Fruit fly (Drosophila melanogaster) whole organism, embryonic: ENCODE data around the gene CG9114.

Experiments
- Antp ChIP-seq: fragments of 200-800 bp; sonication (Bioruptor generic); optimal IDR thresholded peaks from 3 replicates; lab custom pipeline; 2016; ENCODE audit warnings: missing biosample characterization, missing genetic modification characterization
- CG1233 ChIP-seq: fragments of 200-800 bp; sonication (Bioruptor generic); optimal IDR thresholded peaks from 4 replicates; lab custom pipeline; 2018; ENCODE audit warnings: missing biosample characterization, mild to moderate bottlenecking, missing genetic modification characterization
- CG12659 ChIP-seq: fragments of 200-800 bp; sonication (Bioruptor generic); optimal IDR thresholded peaks from 3 replicates; lab custom pipeline; 2017; ENCODE audit warnings: mild to moderate bottlenecking, missing biosample characterization, missing genetic modification reagents, missing genetic modification characterization
- CG15696 ChIP-seq: fragments of 200-800 bp; sonication (Bioruptor generic); optimal IDR thresholded peaks from 2 replicates; lab custom pipeline; 2019; ENCODE audit warnings: missing biosample characterization, mild to moderate bottlenecking, missing genetic modification characterization, moderate library complexity
- CG17359 ChIP-seq: fragments of 200-800 bp; sonication (Bioruptor generic); optimal IDR thresholded peaks from 3 replicates; lab custom pipeline; 2018; ENCODE audit warnings: missing biosample characterization, mild to moderate bottlenecking, missing genetic modification characterization, moderate library complexity
- CG17912 ChIP-seq: fragments of 200-800 bp; sonication (Bioruptor generic); optimal IDR thresholded peaks from 2 replicates; lab custom pipeline; 2018; ENCODE audit warnings: missing biosample characterization, mild to moderate bottlenecking, missing genetic modification characterization
- CG18262 ChIP-seq: fragments of 200-800 bp; optimal IDR thresholded peaks from 3 replicates; lab custom pipeline; 2019; ENCODE audit warnings: missing biosample characterization, mild to moderate bottlenecking, missing genetic modification characterization, moderate library complexity
- CG2120 ChIP-seq: fragments of 200-800 bp; sonication (Bioruptor generic); optimal IDR thresholded peaks from 3 replicates; lab custom pipeline; 2016; ENCODE audit warnings: missing biosample characterization, missing genetic modification characterization
- CG30403 ChIP-seq: fragments of 200-800 bp; sonication (Bioruptor generic); optimal IDR thresholded peaks from 3 replicates; lab custom pipeline; 2016; ENCODE audit warnings: missing biosample characterization, missing genetic modification characterization
- CG31365 ChIP-seq: fragments of 200-800 bp; sonication (Bioruptor generic); optimal IDR thresholded peaks from 2 replicates; lab custom pipeline; 2018; ENCODE audit warnings: missing biosample characterization, mild to moderate bottlenecking, missing genetic modification characterization
- CG31441 ChIP-seq: fragments of 200-800 bp; sonication (Bioruptor generic); IDR thresholded peaks from 2 replicates; pipeline ENCODE4 v1.3.6; 2022; ENCODE audit warnings: missing biosample characterization, missing genetic modification characterization
- CG5953 ChIP-seq: fragments of 200-800 bp; sonication (Bioruptor generic); IDR thresholded peaks from 2 replicates; pipeline ENCODE4 v1.3.6; 2022; ENCODE audit warnings: missing biosample characterization, missing genetic modification characterization
- CG6272 ChIP-seq: fragments of 200-800 bp; sonication (Bioruptor generic); IDR thresholded peaks from 2 replicates; pipeline ENCODE4 v1.3.6; 2022; ENCODE audit warnings: missing biosample characterization, missing genetic modification characterization
- CG7987 ChIP-seq: fragments of 200-800 bp; sonication (Bioruptor generic); optimal IDR thresholded peaks from 2 replicates; lab custom pipeline; 2018; ENCODE audit warnings: missing biosample characterization, mild to moderate bottlenecking, missing genetic modification characterization, moderate library complexity
- CG8089 ChIP-seq: fragments of 200-800 bp; sonication (Bioruptor generic); optimal IDR thresholded peaks from 3 replicates; lab custom pipeline; 2016; ENCODE audit warnings: missing biosample characterization, missing genetic modification characterization
- Camta ChIP-seq: fragments of 200-800 bp; sonication (Bioruptor generic); optimal IDR thresholded peaks from 2 replicates; lab custom pipeline; 2016; ENCODE audit warnings: missing biosample characterization, missing genetic modification characterization
- D19A ChIP-seq: fragments of 200-800 bp; optimal IDR thresholded peaks from 3 replicates; lab custom pipeline; 2019; ENCODE audit warnings: missing biosample characterization, mild to moderate bottlenecking, missing genetic modification characterization, moderate library complexity
- Dll ChIP-seq: fragments of 200-800 bp; sonication (Bioruptor generic); IDR thresholded peaks from 4 replicates; pipeline ENCODE4 v1.3.6; 2022; ENCODE audit warnings: missing biosample characterization, missing genetic modification characterization; ENCODE audit not compliant: partially characterized antibody
- Doc2 ChIP-seq: fragments of 200-800 bp; sonication (Bioruptor generic); IDR thresholded peaks from 2 replicates; pipeline ENCODE4 v1.3.6; 2022; ENCODE audit warnings: missing biosample characterization, missing genetic modification characterization
- Fer3 ChIP-seq: fragments of 200-800 bp; sonication (Bioruptor generic); optimal IDR thresholded peaks from 2 replicates; lab custom pipeline; 2018; ENCODE audit warnings: missing biosample characterization, mild to moderate bottlenecking, missing genetic modification characterization, moderate library complexity
- MESR4 ChIP-seq: fragments of 200-800 bp; sonication (Bioruptor generic); optimal IDR thresholded peaks from 2 replicates; lab custom pipeline; 2018; ENCODE audit warnings: missing biosample characterization, mild to moderate bottlenecking, missing genetic modification characterization, moderate library complexity
- NFAT ChIP-seq: fragments of 200-800 bp; sonication (Bioruptor generic); IDR thresholded peaks from 2 replicates; pipeline ENCODE4 v1.3.6; 2022; ENCODE audit warnings: missing biosample characterization, missing genetic modification characterization
- Nf-YA ChIP-seq: fragments of 200-800 bp; sonication (Bioruptor generic); IDR thresholded peaks from 2 replicates; pipeline ENCODE4 v1.3.6; 2022; ENCODE audit warnings: missing biosample characterization, missing genetic modification characterization
- Pdp1 ChIP-seq, 2 experiments: fragments of 200-800 bp; sonication (Bioruptor generic); optimal IDR thresholded peaks; 3 replicates each; lab custom pipeline; 2016; ENCODE audit warnings: missing biosample characterization in 2 of 2, missing genetic modification characterization in 2 of 2, mild to moderate bottlenecking in 1 of 2, moderate library complexity in 1 of 2
- Sox100B ChIP-seq: fragments of 200-800 bp; sonication (Bioruptor generic); optimal IDR thresholded peaks from 3 replicates; lab custom pipeline; 2018; ENCODE audit warnings: missing biosample characterization, mild to moderate bottlenecking, missing genetic modification characterization
- Sox102F ChIP-seq: fragments of 200-800 bp; sonication (Bioruptor generic); optimal IDR thresholded peaks from 2 replicates; lab custom pipeline; 2018; ENCODE audit warnings: missing biosample characterization, mild to moderate bottlenecking, missing genetic modification characterization, moderate library complexity
- Taf1 ChIP-seq: fragments of 200-800 bp; sonication (Bioruptor generic); IDR thresholded peaks from 2 replicates; pipeline ENCODE4 v1.3.6; 2022; ENCODE audit warnings: missing biosample characterization, missing genetic modification characterization
- cato ChIP-seq: fragments of 200-800 bp; sonication (Bioruptor generic); optimal IDR thresholded peaks from 2 replicates; lab custom pipeline; 2016; ENCODE audit warnings: missing biosample characterization, missing genetic modification characterization, borderline replicate concordance
- chn ChIP-seq: fragments of 200-800 bp; sonication (Bioruptor generic); optimal IDR thresholded peaks from 2 replicates; lab custom pipeline; 2016; ENCODE audit warnings: missing biosample characterization, missing genetic modification characterization
- dmrt99B ChIP-seq: fragments of 200-800 bp; sonication (Bioruptor generic); optimal IDR thresholded peaks from 2 replicates; lab custom pipeline; 2018; ENCODE audit warnings: missing biosample characterization, mild to moderate bottlenecking, missing genetic modification characterization, moderate library complexity
- exex ChIP-seq: fragments of 200-800 bp; sonication (Bioruptor generic); optimal IDR thresholded peaks from 4 replicates; lab custom pipeline; 2018; ENCODE audit warnings: missing biosample characterization, mild to moderate bottlenecking, missing genetic modification characterization, moderate library complexity
- ham ChIP-seq: fragments of 200-800 bp; sonication (Bioruptor generic); IDR thresholded peaks from 2 replicates; pipeline ENCODE4 v1.3.6; 2022; ENCODE audit warnings: missing biosample characterization, missing genetic modification characterization
- hkb ChIP-seq, 2 experiments: fragments of 200-800 bp in 1 of 2; fragments of >200 bp in 1 of 2; sonication (Bioruptor generic) in 1 of 2; IDR thresholded peaks in 1 of 2; optimal IDR thresholded peaks in 1 of 2; 2 replicates each; pipeline versions ENCODE4 v1.3.6 to Lab custom; 2017 to 2022; ENCODE audit warnings: missing biosample characterization in 1 of 2, missing genetic modification characterization in 1 of 2
- inv ChIP-seq: fragments of 200-800 bp; sonication (Bioruptor generic); IDR thresholded peaks from 2 replicates; pipeline ENCODE4 v1.3.6; 2022; ENCODE audit warnings: missing biosample characterization, missing genetic modification characterization; ENCODE audit not compliant: partially characterized antibody
- ken ChIP-seq: fragments of 200-800 bp; sonication (Bioruptor generic); IDR thresholded peaks from 3 replicates; pipeline ENCODE4 v1.3.6; 2022; ENCODE audit warnings: missing biosample characterization, missing genetic modification characterization
- maf-S ChIP-seq: fragments of 200-800 bp; sonication (Bioruptor generic); optimal IDR thresholded peaks from 2 replicates; lab custom pipeline; 2016; ENCODE audit warnings: missing biosample characterization, missing genetic modification characterization
- nom ChIP-seq: fragments of 200-800 bp; sonication (Bioruptor generic); optimal IDR thresholded peaks from 2 replicates; lab custom pipeline; 2017; ENCODE audit warnings: missing biosample characterization, missing genetic modification characterization, mild to moderate bottlenecking, moderate library complexity, missing genetic modification reagents
- otp ChIP-seq: fragments of 200-800 bp; sonication (Bioruptor generic); IDR thresholded peaks from 3 replicates; pipeline ENCODE4, ENCODE4 v1.3.6; 2022; ENCODE audit warnings: missing biosample characterization, missing genetic modification characterization
- p53 ChIP-seq: fragments of 200-800 bp; sonication (Bioruptor generic); optimal IDR thresholded peaks from 2 replicates; lab custom pipeline; 2016; ENCODE audit warnings: missing biosample characterization, missing genetic modification characterization
- phol ChIP-seq: fragments of 200-800 bp; sonication (Bioruptor generic); optimal IDR thresholded peaks from 3 replicates; lab custom pipeline; 2018; ENCODE audit warnings: missing biosample characterization, mild to moderate bottlenecking, missing genetic modification characterization, moderate library complexity
- row ChIP-seq: fragments of 200-800 bp; sonication (Bioruptor generic); IDR thresholded peaks from 3 replicates; pipeline ENCODE4 v1.3.6; 2022; ENCODE audit warnings: missing biosample characterization, missing genetic modification characterization
- run ChIP-seq: fragments of 200-800 bp; sonication (Bioruptor generic); optimal IDR thresholded peaks from 3 replicates; lab custom pipeline; 2018; ENCODE audit warnings: missing biosample characterization, mild to moderate bottlenecking, missing genetic modification characterization
- sd ChIP-seq: fragments of 200-800 bp; sonication (Bioruptor generic); optimal IDR thresholded peaks from 3 replicates; lab custom pipeline; 2018; ENCODE audit warnings: missing biosample characterization, mild to moderate bottlenecking, missing genetic modification characterization, moderate library complexity
- sna ChIP-seq: fragments of 200-800 bp; sonication (Bioruptor generic); IDR thresholded peaks from 2 replicates; pipeline ENCODE4 v1.3.6; 2022; ENCODE audit warnings: missing biosample characterization, missing genetic modification characterization; ENCODE audit not compliant: partially characterized antibody
- sr ChIP-seq: fragments of 200-800 bp; sonication (Bioruptor generic); IDR thresholded peaks from 3 replicates; pipeline ENCODE4 v1.3.6; 2022; ENCODE audit warnings: missing biosample characterization, missing genetic modification characterization
- trem ChIP-seq: fragments of 200-800 bp; optimal IDR thresholded peaks from 3 replicates; lab custom pipeline; 2019; ENCODE audit warnings: missing biosample characterization, mild to moderate bottlenecking, missing genetic modification characterization, moderate library complexity
- ttk ChIP-seq: fragments of 200-800 bp; sonication (Bioruptor generic); IDR thresholded peaks from 2 replicates; pipeline ENCODE4 v2.1.2; 2022; ENCODE audit warnings: missing biosample characterization, missing genetic modification characterization
- zfh1 ChIP-seq: fragments of 200-800 bp; sonication (Bioruptor generic); IDR thresholded peaks from 3 replicates; pipeline ENCODE4 v1.3.6; 2022; ENCODE audit warnings: missing biosample characterization, missing genetic modification characterization

Gene CG9114

dm6 chrX:15333066-15333874 lies at the start of gene CG9114, which contains the start of gene HDAC6 (continued):
- TF ChIP-seq row (peak; percentile 15; the same call in 1 of the 3 replicates), ham (no peak), zfh1 (0 out of 3 replicates have a peak, but pooled peaks have one; percentile 17), CG2120 (GFP tag; lab: Kevin White, UChicago) (no peak), Dll (GFP tag; lab: Robert Waterston, UW) (peak; percentile 93), CG7987 (GFP tag; lab: Kevin White, UChicago) (no peak), trem (tag; lab: Kevin White, UChicago) (no peak), CG18262 (tag; lab: Kevin White, UChicago) (no peak), CG17912 (GFP tag; lab: Kevin White, UChicago) (no peak), CG17359 (tag; lab: Kevin White, UChicago) (peak; percentile 8), CG15696 (no peak), CG1233 (no peak), Taf1 (GFP tag; lab: Robert Waterston, UW) (no peak), ttk (GFP tag; lab: Robert Waterston, UW) (peak; percentile 39; the same call in 1 of the 2 replicates), Doc2 (GFP tag; lab: Robert Waterston, UW) (no peak), sd (tag; lab: Kevin White, UChicago) (peak; percentile 96), sr (GFP tag; lab: Robert Waterston, UW) (peak; percentile 81), phol (tag; lab: Kevin White, UChicago) (peak; percentile 3), D19A (tag; lab: Kevin White, UChicago) (no peak), Antp (GFP tag; lab: Kevin White, UChicago) (peak; percentile 2), ken (GFP tag; lab: Robert Waterston, UW) (0 out of 3 replicates have a peak, but pooled peaks have one; percentile 14), maf-S (GFP tag; lab: Kevin White, UChicago) (no peak), nom (peak; percentile 29), Sox100B (GFP tag; lab: Kevin White, UChicago) (no peak), CG31441 (0 out of 2 replicates have a peak, but pooled peaks have one; percentile 13), Nf-YA (GFP tag; lab: Robert Waterston, UW) (no peak), CG31365 (tag; lab: Kevin White, UChicago) (no peak), cato (GFP tag; lab: Kevin White, UChicago) (no peak), CG6272 (GFP tag; lab: Robert Waterston, UW) (no peak), Fer3 (no peak), Sox102F (GFP tag; lab: Kevin White, UChicago) (no peak), CG5953 (GFP tag; lab: Robert Waterston, UW) (no peak), Pdp1 (GFP tag; optimal IDR thresholded peaks at IDR 0.05; lab: Kevin White, UChicago) (peak in 1 of 2 experiments; percentile 88), dmrt99B (tag; lab: Kevin White, UChicago) (no peak), CG30403 (GFP tag; lab: Kevin White, UChicago) (no peak), hkb (optimal IDR thresholded peaks at IDR 0.05; lab: Kevin White, UChicago) (no peak), hkb (GFP tag; IDR thresholded peaks at IDR 0.05; lab: Robert Waterston, UW) (0 out of 2 replicates have a peak, but pooled peaks have one; percentile 19), chn (GFP tag; lab: Kevin White, UChicago) (peak; percentile 38), inv (GFP tag; lab: Robert Waterston, UW) (peak; percentile 84), exex (peak; percentile 5), sna (GFP tag; lab: Robert Waterston, UW) (peak; percentile 93), CG8089 (GFP tag; lab: Kevin White, UChicago) (no peak), CG12659 (GFP tag; lab: Kevin White, UChicago) (peak; percentile 31), p53 (GFP tag; lab: Kevin White, UChicago) (no peak), Camta (GFP tag; lab: Kevin White, UChicago) (no peak), otp (GFP tag; lab: Robert Waterston, UW) (0 out of 3 replicates have a peak, but pooled peaks have one; percentile 27), run (tag; lab: Kevin White, UChicago) (no peak), NFAT (peak; percentile 10; the same call in 1 of the 2 replicates), MESR4 (GFP tag; lab: Kevin White, UChicago) (peak; percentile 65)
